Fruit fly (Drosophila melanogaster): ENCODE measurements around the gene CG2256.

The CG2256 gene

DNA sequence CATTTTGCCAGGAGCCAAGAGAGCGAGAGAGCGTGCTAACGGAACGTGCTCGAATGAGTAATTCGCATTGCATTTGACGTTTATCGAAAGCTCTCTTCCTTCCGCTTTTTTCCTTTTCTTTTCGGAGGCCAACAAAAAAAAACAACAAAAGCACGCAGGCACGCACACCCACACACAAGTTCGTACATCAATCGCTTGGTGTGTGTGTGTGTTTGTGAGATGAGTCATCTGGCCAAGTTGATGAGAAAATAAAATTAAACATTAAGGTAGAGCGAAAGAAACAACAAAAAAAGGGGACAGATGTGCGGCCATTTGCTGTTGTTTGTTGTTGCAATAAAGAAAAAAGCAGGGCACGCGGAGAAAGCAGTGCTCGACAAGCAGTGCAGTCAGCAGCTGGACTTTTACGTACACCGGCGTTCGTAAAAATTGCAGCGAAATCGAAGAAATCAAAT, 23.8 kb downstream of the CG2256 start (continued):
- TF ChIP-seq CG3919 (GFP tag; optimal IDR thresholded peaks at IDR 0.05) (no peak), CG10669 (GFP tag; optimal IDR thresholded peaks at IDR 0.05) (no peak), esn (GFP tag; optimal IDR thresholded peaks at IDR 0.05) (peak; percentile 20), Smox (GFP tag; optimal IDR thresholded peaks at IDR 0.05) (no peak), CG1621 (tag; optimal IDR thresholded peaks at IDR 0.05) (peak; percentile 45), CG8319 (GFP tag; optimal IDR thresholded peaks at IDR 0.05) (no peak), CG6854 (GFP tag; optimal IDR thresholded peaks at IDR 0.05) (peak; percentile 91), eg (GFP tag; IDR thresholded peaks at IDR 0.05) (peak; percentile 88), CG7368 (GFP tag; optimal IDR thresholded peaks at IDR 0.05) (peak; percentile 37), Met (GFP tag; optimal IDR thresholded peaks at IDR 0.05) (no peak), CG11902 (GFP tag; optimal IDR thresholded peaks at IDR 0.05) (no peak), CG15336 (GFP tag; IDR thresholded peaks at IDR 0.05) (peak; percentile 62), fd85E (GFP tag; optimal IDR thresholded peaks at IDR 0.05) (no peak), fd59A (GFP tag; optimal IDR thresholded peaks at IDR 0.05) (peak; percentile 18), CG10631 (GFP tag; optimal IDR thresholded peaks at IDR 0.05) (no peak), CG6808 (GFP tag; optimal IDR thresholded peaks at IDR 0.05) (peak; percentile 81), CG11294 (GFP tag; IDR thresholded peaks at IDR 0.05) (no peak), Eip78C (GFP tag) (peak; percentile 84), CG16779 (tag; optimal IDR thresholded peaks at IDR 0.05) (no peak), Eip93F (GFP tag; optimal IDR thresholded peaks at IDR 0.05) (peak; percentile 42), Sox14 (GFP tag; optimal IDR thresholded peaks at IDR 0.05) (peak; percentile 59), Sox102F (GFP tag; optimal IDR thresholded peaks at IDR 0.05) (peak; percentile 69), Ets96B (tag; optimal IDR thresholded peaks at IDR 0.05) (peak; percentile 11), achi (GFP tag; optimal IDR thresholded peaks at IDR 0.05) (peak; percentile 72), fkh (GFP tag; optimal IDR thresholded peaks at IDR 0.05) (no peak), Gug (GFP tag; IDR thresholded peaks at IDR 0.05) (0 out of 2 replicates have a peak, but pooled peaks have one; percentile 25), svp (GFP tag) (no peak)

DNA sequence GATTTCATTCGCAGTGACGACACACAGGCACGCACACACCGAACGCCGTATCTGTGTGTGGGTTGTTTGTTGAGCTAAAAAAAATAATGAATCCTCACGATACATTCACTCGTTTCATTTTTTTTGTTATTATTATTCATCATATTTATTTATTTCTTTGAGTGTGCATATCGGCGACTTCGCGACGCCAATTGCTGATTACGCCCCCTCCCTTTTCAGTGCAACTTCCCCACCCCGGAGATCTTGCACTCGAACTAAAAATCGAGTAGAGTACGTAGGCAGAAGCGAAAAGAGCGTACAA, 24.9 kb downstream of the CG2256 start:
- TF ChIP-seq Eip78C (GFP tag) (peak; percentile 88), CG6792 (GFP tag; optimal IDR thresholded peaks at IDR 0.05) (no peak), esn (GFP tag; optimal IDR thresholded peaks at IDR 0.05) (no peak), CG8319 (GFP tag; optimal IDR thresholded peaks at IDR 0.05) (no peak), Blimp-1 (GFP tag; optimal IDR thresholded peaks at IDR 0.05) (no peak), CG11294 (GFP tag; IDR thresholded peaks at IDR 0.05) (no peak), eg (GFP tag; IDR thresholded peaks at IDR 0.05) (no peak), achi (GFP tag; optimal IDR thresholded peaks at IDR 0.05) (no peak), CG6808 (GFP tag; optimal IDR thresholded peaks at IDR 0.05) (no peak), Ets96B (tag; optimal IDR thresholded peaks at IDR 0.05) (no peak), CG6163 (GFP tag; IDR thresholded peaks at IDR 0.05) (0 out of 3 replicates have a peak, but pooled peaks have one; percentile 10), Hr4 (GFP tag; optimal IDR thresholded peaks at IDR 0.05) (peak; percentile 1), Gug (GFP tag; IDR thresholded peaks at IDR 0.05) (no peak), Sox15 (GFP tag; optimal IDR thresholded peaks at IDR 0.05) (no peak), ss (GFP tag; optimal IDR thresholded peaks at IDR 0.05) (peak in 1 of 2 experiments; percentile 67), CG3032 (tag; optimal IDR thresholded peaks at IDR 0.05) (no peak), acj6 (GFP tag; optimal IDR thresholded peaks at IDR 0.05) (no peak), Hr39 (GFP tag; optimal IDR thresholded peaks at IDR 0.05) (no peak), CG10631 (GFP tag; optimal IDR thresholded peaks at IDR 0.05) (peak; percentile 1), CG7368 (GFP tag; optimal IDR thresholded peaks at IDR 0.05) (no peak), Eip75B (GFP tag; optimal IDR thresholded peaks at IDR 0.05) (no peak), dsx (GFP tag; optimal IDR thresholded peaks at IDR 0.05; ENCODE audit: poor library complexity, severe bottlenecking) (no peak), CG34406 (GFP tag; optimal IDR thresholded peaks at IDR 0.05) (no peak), vri (GFP tag; optimal IDR thresholded peaks at IDR 0.05) (no peak), Eip93F (GFP tag; optimal IDR thresholded peaks at IDR 0.05) (no peak), CG6854 (GFP tag; optimal IDR thresholded peaks at IDR 0.05) (no peak), Met (GFP tag; optimal IDR thresholded peaks at IDR 0.05) (no peak)

Measured in whole organism, prepupa.